Fruit fly (Drosophila melanogaster) whole organism, pupa: ENCODE results near the gene lgs.

Source experiments
- CG10348 ChIP-seq: fragments of 200-800 bp; sonication (Bioruptor generic); IDR thresholded peaks from 2 replicates; pipeline ENCODE4 v1.3.6; 2022; ENCODE audit warnings: missing biosample characterization, missing genetic modification characterization
- CG12605 ChIP-seq: fragments of 200-800 bp; sonication (Bioruptor generic); IDR thresholded peaks from 2 replicates; pipeline ENCODE4 v1.3.6; 2022; ENCODE audit warnings: missing biosample characterization, missing genetic modification characterization
- CG13204 ChIP-seq: fragments of 200-800 bp; sonication (Bioruptor generic); optimal IDR thresholded peaks from 2 replicates; lab custom pipeline; 2018; ENCODE audit warnings: missing biosample characterization, mild to moderate bottlenecking, missing genetic modification characterization, moderate library complexity
- CG14655 ChIP-seq: fragments of 200-800 bp; sonication (Bioruptor generic); optimal IDR thresholded peaks from 3 replicates; lab custom pipeline; 2017; ENCODE audit warnings: mild to moderate bottlenecking, missing biosample characterization, missing genetic modification reagents, missing genetic modification characterization
- CG15710 ChIP-seq: fragments of 200-800 bp; sonication (Bioruptor generic); optimal IDR thresholded peaks from 2 replicates; lab custom pipeline; 2018; ENCODE audit warnings: missing biosample characterization, mild to moderate bottlenecking, missing genetic modification characterization, moderate library complexity
- CG17806 ChIP-seq: fragments of 200-800 bp; sonication (Bioruptor generic); optimal IDR thresholded peaks from 2 replicates; lab custom pipeline; 2018; ENCODE audit warnings: missing biosample characterization, mild to moderate bottlenecking, missing genetic modification characterization, moderate library complexity
- CG32121 ChIP-seq: fragments of 200-800 bp; sonication (Bioruptor generic); IDR thresholded peaks from 2 replicates; pipeline ENCODE4 v1.3.6; 2022; ENCODE audit warnings: missing biosample characterization, missing genetic modification characterization
- CG34367 ChIP-seq: fragments of 200-800 bp; sonication (Bioruptor generic); optimal IDR thresholded peaks from 2 replicates; lab custom pipeline; 2018; ENCODE audit warnings: missing biosample characterization, mild to moderate bottlenecking, missing genetic modification characterization
- CG4496 ChIP-seq: fragments of 200-800 bp; sonication (Bioruptor generic); IDR thresholded peaks from 3 replicates; pipeline ENCODE4 v1.3.6; 2022; ENCODE audit warnings: missing biosample characterization, missing genetic modification characterization
- CG8159 ChIP-seq: fragments of 200-800 bp; sonication (Bioruptor generic); optimal IDR thresholded peaks from 3 replicates; lab custom pipeline; 2018; ENCODE audit warnings: missing biosample characterization, mild to moderate bottlenecking, missing genetic modification characterization, moderate library complexity
- CG8301 ChIP-seq: fragments of 200-800 bp; sonication (Bioruptor generic); optimal IDR thresholded peaks from 2 replicates; lab custom pipeline; 2018; ENCODE audit warnings: missing biosample characterization, mild to moderate bottlenecking, missing genetic modification characterization
- CG9948 ChIP-seq: fragments of 200-800 bp; sonication (Bioruptor generic); optimal IDR thresholded peaks from 2 replicates; lab custom pipeline; 2018; ENCODE audit warnings: missing biosample characterization, mild to moderate bottlenecking, missing genetic modification characterization, moderate library complexity
- D1 ChIP-seq: fragments of 200-800 bp; sonication (Bioruptor generic); optimal IDR thresholded peaks from 2 replicates; lab custom pipeline; 2018; ENCODE audit warnings: missing biosample characterization, mild to moderate bottlenecking, missing genetic modification characterization, moderate library complexity
- EcR ChIP-seq: fragments of 200-800 bp; sonication (Bioruptor generic); optimal IDR thresholded peaks from 3 replicates; lab custom pipeline; 2019; ENCODE audit warnings: missing biosample characterization, missing genetic modification characterization, mild to moderate bottlenecking, moderate library complexity, missing genetic modification reagents
- Ets98B ChIP-seq: fragments of 200-800 bp; sonication (Bioruptor generic); IDR thresholded peaks from 2 replicates; pipeline ENCODE4 v1.3.6; 2022; ENCODE audit warnings: missing biosample characterization, missing genetic modification characterization
- Pif1A ChIP-seq: fragments of 200-800 bp; sonication (Bioruptor generic); optimal IDR thresholded peaks from 3 replicates; lab custom pipeline; 2016; ENCODE audit warnings: missing biosample characterization, missing genetic modification characterization
- Pif1B ChIP-seq: fragments of 200-800 bp; sonication (Bioruptor generic); optimal IDR thresholded peaks from 3 replicates; lab custom pipeline; 2016; ENCODE audit warnings: missing biosample characterization, missing genetic modification characterization
- Snoo ChIP-seq: fragments of 200-800 bp; sonication (Bioruptor generic); optimal IDR thresholded peaks from 3 replicates; lab custom pipeline; 2017; ENCODE audit warnings: missing biosample characterization, mild to moderate bottlenecking, missing genetic modification characterization, inconsistent platforms
- fd96Ca ChIP-seq: fragments of 200-800 bp; sonication (Bioruptor generic); IDR thresholded peaks from 3 replicates; pipeline ENCODE4 v1.3.6; 2022; ENCODE audit warnings: missing biosample characterization, missing genetic modification characterization
- gl ChIP-seq: fragments of 200-800 bp; sonication (Bioruptor generic); optimal IDR thresholded peaks from 2 replicates; lab custom pipeline; 2018; ENCODE audit warnings: missing biosample characterization, mild to moderate bottlenecking, missing genetic modification characterization
- rn ChIP-seq: fragments of 200-800 bp; sonication (Bioruptor generic); IDR thresholded peaks from 2 replicates; pipeline ENCODE4 v1.3.6; 2022; ENCODE audit warnings: missing biosample characterization, missing genetic modification characterization

lgs gene

DNA sequence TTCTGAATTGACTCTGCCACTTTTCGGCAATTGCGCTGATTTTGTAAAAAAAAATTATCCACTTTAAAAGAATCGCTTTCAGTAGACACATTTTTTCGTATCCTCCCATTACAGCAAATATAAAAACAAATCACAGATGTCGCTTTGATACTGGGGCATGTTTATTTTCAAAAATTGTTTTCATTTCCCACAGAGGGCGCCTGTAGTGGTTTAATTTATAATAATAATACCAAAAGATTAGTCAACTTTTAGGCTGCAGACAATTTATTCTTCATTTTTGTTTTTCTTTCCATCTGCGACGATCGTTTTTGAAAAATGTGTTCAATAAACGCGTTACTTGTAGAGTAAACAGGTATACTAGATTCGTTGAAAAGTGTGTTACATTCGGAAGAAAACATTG is 36.9 kb downstream of the lgs start:
- TF ChIP-seq CG12605 (GFP tag; lab: Robert Waterston, UW) (no peak), gl (tag; lab: Kevin White, UChicago) (no peak), CG13204 (no peak), EcR (GFP tag; lab: Kevin White, UChicago) (no peak), CG17806 (tag; lab: Kevin White, UChicago) (no peak), CG32121 (GFP tag; lab: Robert Waterston, UW) (no peak), D1 (tag; lab: Kevin White, UChicago) (no peak), CG8301 (tag; lab: Kevin White, UChicago) (no peak), CG9948 (tag; lab: Kevin White, UChicago) (no peak), CG34367 (no peak), Ets98B (GFP tag; lab: Robert Waterston, UW) (no peak), fd96Ca (GFP tag; lab: Robert Waterston, UW) (no peak), CG10348 (GFP tag; lab: Robert Waterston, UW) (no peak), CG4496 (GFP tag; lab: Robert Waterston, UW) (no peak), Pif1B (GFP tag; lab: Kevin White, UChicago) (no peak), Pif1A (no peak), rn (GFP tag; lab: Robert Waterston, UW) (no peak), Snoo (tag; lab: Kevin White, UChicago) (no peak), CG8159 (tag; lab: Kevin White, UChicago) (no peak)

DNA sequence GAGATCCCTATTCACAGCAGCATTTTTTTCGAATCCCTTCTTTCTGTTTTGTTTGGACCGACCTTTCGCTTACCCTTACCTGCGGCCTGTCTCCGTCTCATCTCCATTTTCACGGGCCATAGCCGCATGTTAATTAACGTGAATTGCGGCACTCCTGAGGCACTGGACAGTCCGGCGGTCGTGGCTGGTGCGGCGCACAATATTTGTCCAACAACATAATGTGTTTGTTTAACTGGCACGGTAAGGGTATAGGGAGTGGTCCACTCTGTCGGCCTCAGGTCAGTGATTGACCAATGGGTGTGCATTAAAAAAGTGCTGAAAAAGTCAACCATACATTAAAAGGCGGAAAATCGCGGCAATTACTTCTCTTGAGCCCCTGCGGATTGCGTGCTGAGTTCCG is 37.4 kb downstream of the lgs start:
- no peak for TF ChIP-seq Ets98B (GFP tag; lab: Robert Waterston, UW)
- TF ChIP-seq CG9948 (tag; lab: Kevin White, UChicago), result no peak
- TF ChIP-seq EcR (GFP tag; lab: Kevin White, UChicago), result no peak
- TF ChIP-seq, all 21 proteins: peak for 0

DNA sequence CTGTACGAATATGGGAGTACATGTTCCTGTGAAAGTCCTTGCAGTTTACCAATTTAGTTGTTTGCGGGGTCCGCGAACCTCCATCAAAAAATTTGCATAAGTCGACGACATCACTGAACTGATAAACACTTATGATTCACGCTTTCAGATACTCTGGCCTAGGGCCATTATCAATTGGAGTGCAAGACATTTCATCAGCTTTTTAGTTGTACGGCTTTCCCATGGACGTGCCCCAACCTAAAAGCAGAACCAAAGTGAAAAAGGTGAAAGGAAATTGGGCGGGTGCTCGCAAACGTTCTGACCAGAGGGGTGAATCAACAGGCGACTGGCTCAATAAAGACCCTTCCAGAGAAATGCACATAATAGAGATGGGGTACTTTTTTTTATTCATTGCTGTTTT is 38.5 kb downstream of the lgs start:
- TF ChIP-seq fd96Ca (GFP tag; lab: Robert Waterston, UW), result no peak
- TF ChIP-seq D1 (tag; lab: Kevin White, UChicago), result no peak
- no peak for TF ChIP-seq Ets98B (GFP tag; lab: Robert Waterston, UW)
- no peak for TF ChIP-seq CG12605 (GFP tag; lab: Robert Waterston, UW)
- TF ChIP-seq EcR (GFP tag; lab: Kevin White, UChicago), result no peak
- TF ChIP-seq CG8301 (tag; lab: Kevin White, UChicago), result no peak
- TF ChIP-seq CG34367, result no peak
- TF ChIP-seq Pif1B (GFP tag; lab: Kevin White, UChicago), result no peak
- no peak for TF ChIP-seq CG17806 (tag; lab: Kevin White, UChicago)
- no peak for TF ChIP-seq CG13204
- no peak for TF ChIP-seq Pif1A
- no peak for TF ChIP-seq Snoo (tag; lab: Kevin White, UChicago)
- no peak for TF ChIP-seq gl (tag; lab: Kevin White, UChicago)
- TF ChIP-seq CG15710 (tag; lab: Kevin White, UChicago), result no peak
- no peak for TF ChIP-seq CG4496 (GFP tag; lab: Robert Waterston, UW)
- TF ChIP-seq CG32121 (GFP tag; lab: Robert Waterston, UW), result no peak
- TF ChIP-seq CG8159 (tag; lab: Kevin White, UChicago), result no peak
- TF ChIP-seq CG14655 (GFP tag; lab: Kevin White, UChicago), result no peak
- TF ChIP-seq CG10348 (GFP tag; lab: Robert Waterston, UW), result no peak
- TF ChIP-seq, all 21 proteins: peak for 0

- TF ChIP-seq CG14655 (GFP tag; lab: Kevin White, UChicago) (peak; percentile 60), Pif1A (peak; percentile 50), CG34367 (no peak), Snoo (tag; lab: Kevin White, UChicago) (peak; percentile 27), rn (GFP tag; lab: Robert Waterston, UW) (no peak), Pif1B (GFP tag; lab: Kevin White, UChicago) (no peak), CG17806 (tag; lab: Kevin White, UChicago) (no peak), CG15710 (tag; lab: Kevin White, UChicago) (no peak), EcR (GFP tag; lab: Kevin White, UChicago) (no peak), fd96Ca (GFP tag; lab: Robert Waterston, UW) (no peak), CG12605 (GFP tag; lab: Robert Waterston, UW) (no peak), Ets98B (GFP tag; lab: Robert Waterston, UW) (no peak), CG13204 (no peak), CG8301 (tag; lab: Kevin White, UChicago) (peak; percentile 24), CG9948 (tag; lab: Kevin White, UChicago) (no peak), gl (tag; lab: Kevin White, UChicago) (peak; percentile 24), CG4496 (GFP tag; lab: Robert Waterston, UW) (no peak), CG10348 (GFP tag; lab: Robert Waterston, UW) (no peak), D1 (tag; lab: Kevin White, UChicago) (peak; percentile 31), CG8159 (tag; lab: Kevin White, UChicago) (peak; percentile 18), CG32121 (GFP tag; lab: Robert Waterston, UW) (no peak)
Measured at dm6 chr4:404325-404724, 39.4 kb downstream of the lgs start.

- TF ChIP-seq CG12605 (GFP tag; lab: Robert Waterston, UW) (no peak), CG32121 (GFP tag; lab: Robert Waterston, UW) (no peak), CG15710 (tag; lab: Kevin White, UChicago) (no peak), CG8301 (tag; lab: Kevin White, UChicago) (no peak), CG4496 (GFP tag; lab: Robert Waterston, UW) (no peak), Pif1A (no peak), Pif1B (GFP tag; lab: Kevin White, UChicago) (no peak), fd96Ca (GFP tag; lab: Robert Waterston, UW) (no peak), D1 (tag; lab: Kevin White, UChicago) (no peak), gl (tag; lab: Kevin White, UChicago) (no peak), CG17806 (tag; lab: Kevin White, UChicago) (no peak), Ets98B (GFP tag; lab: Robert Waterston, UW) (no peak), CG10348 (GFP tag; lab: Robert Waterston, UW) (no peak), Snoo (tag; lab: Kevin White, UChicago) (no peak)
- TF ChIP-seq, all 21 proteins: peak for 0
Measured at dm6 chr4:402928-403575, 40.7 kb downstream of the lgs start.
